Fruit fly (Drosophila melanogaster): ENCODE results near the gene GluProRS.

Gene GluProRS

dm6 chr3R:23921701-23922501 lies 36.3 kb downstream of the GluProRS start:
- no peak for TF ChIP-seq Clk (GFP tag; optimal IDR thresholded peaks at IDR 0.05)
- peak; percentile 31 for TF ChIP-seq cic (GFP tag; optimal IDR thresholded peaks at IDR 0.05)
- TF ChIP-seq tj (GFP tag; optimal IDR thresholded peaks at IDR 0.05), result peak; percentile 66

- TF ChIP-seq CG33017 (tag; optimal IDR thresholded peaks at IDR 0.05) (peak; percentile 62), CG7045 (GFP tag; optimal IDR thresholded peaks at IDR 0.05) (no peak), pad (GFP tag; optimal IDR thresholded peaks at IDR 0.05) (no peak), CG14711 (tag; optimal IDR thresholded peaks at IDR 0.05) (peak; percentile 43), Crg-1 (GFP tag; optimal IDR thresholded peaks at IDR 0.05) (no peak), cic (GFP tag; optimal IDR thresholded peaks at IDR 0.05) (no peak), CG7101 (tag; optimal IDR thresholded peaks at IDR 0.05) (peak; percentile 52), CG11617 (GFP tag; optimal IDR thresholded peaks at IDR 0.05) (peak; percentile 39), Clk (GFP tag; optimal IDR thresholded peaks at IDR 0.05) (no peak), toe (GFP tag; optimal IDR thresholded peaks at IDR 0.05) (no peak), CG5204 (GFP tag; optimal IDR thresholded peaks at IDR 0.05) (no peak), CG1620 (GFP tag; optimal IDR thresholded peaks at IDR 0.05) (no peak), ovo (GFP tag; optimal IDR thresholded peaks at IDR 0.05) (no peak), bab1 (GFP tag; optimal IDR thresholded peaks at IDR 0.05) (peak; percentile 67), Mnt (GFP tag; optimal IDR thresholded peaks at IDR 0.05) (no peak), Hr96 (GFP tag; optimal IDR thresholded peaks at IDR 0.05) (no peak), kay (GFP tag; ENCODE audit: borderline replicate concordance) (no peak), CG12768 (GFP tag; optimal IDR thresholded peaks at IDR 0.05) (peak; percentile 9), cnc (optimal IDR thresholded peaks at IDR 0.05) (no peak), tj (GFP tag; optimal IDR thresholded peaks at IDR 0.05) (no peak)
Measured at dm6 chr3R:23920874-23921539, 37.2 kb downstream of the GluProRS start.

- TF ChIP-seq CG12768 (GFP tag; optimal IDR thresholded peaks at IDR 0.05) (no peak), CG5204 (GFP tag; optimal IDR thresholded peaks at IDR 0.05) (no peak), CG1620 (GFP tag; optimal IDR thresholded peaks at IDR 0.05) (no peak), cic (GFP tag; optimal IDR thresholded peaks at IDR 0.05) (no peak), Clk (GFP tag; optimal IDR thresholded peaks at IDR 0.05) (no peak), CG7101 (tag; optimal IDR thresholded peaks at IDR 0.05) (no peak), CG11617 (GFP tag; optimal IDR thresholded peaks at IDR 0.05) (no peak), Hr96 (GFP tag; optimal IDR thresholded peaks at IDR 0.05) (no peak), Crg-1 (GFP tag; optimal IDR thresholded peaks at IDR 0.05) (no peak), Mnt (GFP tag; optimal IDR thresholded peaks at IDR 0.05) (no peak), kay (GFP tag; ENCODE audit: borderline replicate concordance) (no peak), cnc (optimal IDR thresholded peaks at IDR 0.05) (no peak), bab1 (GFP tag; optimal IDR thresholded peaks at IDR 0.05) (no peak), ovo (GFP tag; optimal IDR thresholded peaks at IDR 0.05) (no peak), tj (GFP tag; optimal IDR thresholded peaks at IDR 0.05) (no peak), toe (GFP tag; optimal IDR thresholded peaks at IDR 0.05) (no peak), pad (GFP tag; optimal IDR thresholded peaks at IDR 0.05) (no peak), CG14711 (tag; optimal IDR thresholded peaks at IDR 0.05) (no peak), CG7045 (GFP tag; optimal IDR thresholded peaks at IDR 0.05) (no peak)
Measured at dm6 chr3R:23920387-23920786, 37.8 kb downstream of the GluProRS start.

dm6 chr3R:23919366-23919765 lies 38.8 kb downstream of the GluProRS start:
- no peak for TF ChIP-seq Crg-1 (GFP tag; optimal IDR thresholded peaks at IDR 0.05)
- TF ChIP-seq pad (GFP tag; optimal IDR thresholded peaks at IDR 0.05), result no peak
- no peak for TF ChIP-seq CG1620 (GFP tag; optimal IDR thresholded peaks at IDR 0.05)
- no peak for TF ChIP-seq cnc (optimal IDR thresholded peaks at IDR 0.05)
- no peak for TF ChIP-seq bab1 (GFP tag; optimal IDR thresholded peaks at IDR 0.05)
- no peak for TF ChIP-seq ovo (GFP tag; optimal IDR thresholded peaks at IDR 0.05)
- no peak for TF ChIP-seq CG5204 (GFP tag; optimal IDR thresholded peaks at IDR 0.05)
- TF ChIP-seq kay (GFP tag; ENCODE audit: borderline replicate concordance), result no peak
- no peak for TF ChIP-seq CG7045 (GFP tag; optimal IDR thresholded peaks at IDR 0.05)

- no peak for TF ChIP-seq CG7045 (GFP tag; optimal IDR thresholded peaks at IDR 0.05)
- no peak for TF ChIP-seq Mnt (GFP tag; optimal IDR thresholded peaks at IDR 0.05)
- TF ChIP-seq Crg-1 (GFP tag; optimal IDR thresholded peaks at IDR 0.05), result no peak
- no peak for TF ChIP-seq cnc (optimal IDR thresholded peaks at IDR 0.05)
- no peak for TF ChIP-seq ovo (GFP tag; optimal IDR thresholded peaks at IDR 0.05)
- no peak for TF ChIP-seq tj (GFP tag; optimal IDR thresholded peaks at IDR 0.05)
- no peak for TF ChIP-seq CG7101 (tag; optimal IDR thresholded peaks at IDR 0.05)
- TF ChIP-seq bab1 (GFP tag; optimal IDR thresholded peaks at IDR 0.05), result no peak
- no peak for TF ChIP-seq CG33017 (tag; optimal IDR thresholded peaks at IDR 0.05)
- no peak for TF ChIP-seq kay (GFP tag; ENCODE audit: borderline replicate concordance)
- TF ChIP-seq Hr96 (GFP tag; optimal IDR thresholded peaks at IDR 0.05), result no peak
- no peak for TF ChIP-seq toe (GFP tag; optimal IDR thresholded peaks at IDR 0.05)
- no peak for TF ChIP-seq pad (GFP tag; optimal IDR thresholded peaks at IDR 0.05)
- TF ChIP-seq CG5204 (GFP tag; optimal IDR thresholded peaks at IDR 0.05), result no peak
- TF ChIP-seq CG14711 (tag; optimal IDR thresholded peaks at IDR 0.05), result no peak
- no peak for TF ChIP-seq CG1620 (GFP tag; optimal IDR thresholded peaks at IDR 0.05)
- TF ChIP-seq CG11617 (GFP tag; optimal IDR thresholded peaks at IDR 0.05), result no peak
- TF ChIP-seq cic (GFP tag; optimal IDR thresholded peaks at IDR 0.05), result no peak
- no peak for TF ChIP-seq Clk (GFP tag; optimal IDR thresholded peaks at IDR 0.05)
- TF ChIP-seq CG12768 (GFP tag; optimal IDR thresholded peaks at IDR 0.05), result no peak
Measured at dm6 chr3R:23915967-23916366, 42.2 kb downstream of the GluProRS start.

dm6 chr3R:23915042-23915428 lies 43.2 kb downstream of the GluProRS start:
- TF ChIP-seq Mnt (GFP tag; optimal IDR thresholded peaks at IDR 0.05) (no peak), CG7045 (GFP tag; optimal IDR thresholded peaks at IDR 0.05) (no peak), Clk (GFP tag; optimal IDR thresholded peaks at IDR 0.05) (no peak), CG12768 (GFP tag; optimal IDR thresholded peaks at IDR 0.05) (no peak), CG14711 (tag; optimal IDR thresholded peaks at IDR 0.05) (peak; percentile 5), CG7101 (tag; optimal IDR thresholded peaks at IDR 0.05) (no peak), ovo (GFP tag; optimal IDR thresholded peaks at IDR 0.05) (no peak), Crg-1 (GFP tag; optimal IDR thresholded peaks at IDR 0.05) (no peak)

All from whole organism, adult.